Comparison of ENCODE assay signal across 3 fruit fly cellular contexts in the genomic region with DNA sequence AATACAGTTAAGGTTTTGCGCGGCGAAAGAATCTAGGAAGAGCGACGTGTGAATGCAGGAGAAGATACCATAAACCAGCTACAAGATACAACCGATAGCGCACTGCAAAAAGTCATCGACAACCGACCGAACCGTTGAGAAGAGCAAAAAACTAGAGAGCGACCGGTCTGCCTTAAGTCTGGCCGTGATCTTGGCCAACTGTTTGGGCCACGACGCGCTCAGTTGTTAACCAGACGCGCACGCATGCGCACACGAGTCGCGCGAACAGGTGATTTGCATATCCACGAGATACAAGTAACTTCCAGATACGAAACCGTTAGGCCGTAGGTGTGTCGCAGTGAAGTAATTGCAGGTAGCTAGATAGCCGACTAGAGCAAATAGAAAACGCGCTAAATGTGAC.
A peak's percentile ranks its signal among the peaks of the same experiment; 100 is the strongest.
TF ChIP-seq lines count a peak whose summit lies in the region.

No protein-coding gene starts in this region.

- TF ChIP-seq CTCF in whole organism, embryonic (GFP tag; optimal IDR thresholded peaks at IDR 0.05; lab: Kevin White, UChicago): no peak

TF ChIP-seq in whole organism, embryonic, 481 proteins besides CTCF, POLR2A, EP300 and RAD21 (continues in another document):
- TF ChIP-seq CG16815 (GFP tag; optimal IDR thresholded peaks at IDR 0.05; lab: Kevin White, UChicago) (no peak), CG10431 (GFP tag; optimal IDR thresholded peaks at IDR 0.05; lab: Kevin White, UChicago) (no peak), Hr3 (GFP tag; optimal IDR thresholded peaks at IDR 0.05; lab: Kevin White, UChicago) (no peak), Hr39 (optimal IDR thresholded peaks at IDR 0.05; lab: Kevin White, UChicago) (peak; percentile 98), tin (GFP tag; optimal IDR thresholded peaks at IDR 0.05; lab: Kevin White, UChicago) (no peak), CG9876 (GFP tag; optimal IDR thresholded peaks at IDR 0.05; lab: Kevin White, UChicago) (no peak), CG32532 (GFP tag; IDR thresholded peaks at IDR 0.05; lab: Robert Waterston, UW) (no peak), pan (optimal IDR thresholded peaks at IDR 0.05; lab: Kevin White, UChicago) (no peak), pan (GFP tag; optimal IDR thresholded peaks at IDR 0.05 in 1 of 2, IDR thresholded peaks at IDR 0.05 in 1 of 2) (peak in 1 of 2 experiments; percentile 31), kay (GFP tag; optimal IDR thresholded peaks at IDR 0.05; lab: Kevin White, UChicago) (no peak), Blimp-1 (GFP tag; optimal IDR thresholded peaks at IDR 0.05; lab: Kevin White, UChicago) (peak; percentile 42), Doc2 (GFP tag; IDR thresholded peaks at IDR 0.05; lab: Robert Waterston, UW) (no peak), cwo (GFP tag; optimal IDR thresholded peaks at IDR 0.05; lab: Kevin White, UChicago) (peak; percentile 8), sug (tag; optimal IDR thresholded peaks at IDR 0.05; lab: Kevin White, UChicago) (no peak), wek (GFP tag; optimal IDR thresholded peaks at IDR 0.05; lab: Kevin White, UChicago) (no peak), ci (GFP tag; IDR thresholded peaks at IDR 0.05; lab: Robert Waterston, UW) (peak; percentile 52; the same call in 2 of the 3 replicates), chinmo (GFP tag; IDR thresholded peaks at IDR 0.05; lab: Robert Waterston, UW; ENCODE audit: partially characterized antibody) (0 out of 4 replicates have a peak, but pooled peaks have one; percentile 28), jing (GFP tag; optimal IDR thresholded peaks at IDR 0.05; lab: Kevin White, UChicago) (no peak), Trl (optimal IDR thresholded peaks at IDR 0.05; lab: Kevin White, UChicago) (peak; percentile 13 to 14), Trl (GFP tag; optimal IDR thresholded peaks at IDR 0.05; lab: Kevin White, UChicago) (no peak), Mes4 (GFP tag; optimal IDR thresholded peaks at IDR 0.05; lab: Kevin White, UChicago) (no peak), h (optimal IDR thresholded peaks at IDR 0.05; lab: Kevin White, UChicago) (no peak), Dref (GFP tag; IDR thresholded peaks at IDR 0.05; lab: Robert Waterston, UW) (0 out of 2 replicates have a peak, but pooled peaks have one; percentile 24), jigr1 (GFP tag; IDR thresholded peaks at IDR 0.05; lab: Robert Waterston, UW) (no peak), CG4730 (GFP tag; IDR thresholded peaks at IDR 0.05; lab: Robert Waterston, UW) (no peak), CG5953 (GFP tag; IDR thresholded peaks at IDR 0.05; lab: Robert Waterston, UW) (no peak), vvl (GFP tag; IDR thresholded peaks at IDR 0.05; lab: Robert Waterston, UW) (peak; percentile 68), gsb (GFP tag; IDR thresholded peaks at IDR 0.05; lab: Robert Waterston, UW) (no peak), Dip2 (GFP tag; IDR thresholded peaks at IDR 0.05; lab: Robert Waterston, UW) (no peak)

TF ChIP-seq in whole organism, prepupa, 60 proteins besides CTCF, POLR2A, EP300 and RAD21:
- no peak for TF ChIP-seq CG9139 (GFP tag; optimal IDR thresholded peaks at IDR 0.05; lab: Kevin White, UChicago)
- TF ChIP-seq dsx (GFP tag; optimal IDR thresholded peaks at IDR 0.05; lab: Kevin White, UChicago; ENCODE audit: poor library complexity, severe bottlenecking): no peak
- TF ChIP-seq ss (GFP tag; optimal IDR thresholded peaks at IDR 0.05; lab: Kevin White, UChicago): peak in 1 of 2 experiments; percentile 66
- peak; percentile 38; the same call in 1 of the 3 replicates for TF ChIP-seq eg (GFP tag; IDR thresholded peaks at IDR 0.05; lab: Robert Waterston, UW)
- TF ChIP-seq CG8119 (GFP tag; IDR thresholded peaks at IDR 0.05; lab: Robert Waterston, UW): 0 out of 3 replicates have a peak, but pooled peaks have one; percentile 21
- no peak for TF ChIP-seq CG4318 (GFP tag; optimal IDR thresholded peaks at IDR 0.05; lab: Kevin White, UChicago)
- no peak for TF ChIP-seq Eip93F (GFP tag; optimal IDR thresholded peaks at IDR 0.05; lab: Kevin White, UChicago)
- peak; percentile 55 for TF ChIP-seq Eip78C (GFP tag; lab: Kevin White, UChicago)
- TF ChIP-seq CG6163 (GFP tag; IDR thresholded peaks at IDR 0.05; lab: Robert Waterston, UW): no peak

TF ChIP-seq in whole organism, pupa, 21 proteins besides CTCF, POLR2A, EP300 and RAD21:
- no peak for TF ChIP-seq CG9948 (tag; optimal IDR thresholded peaks at IDR 0.05; lab: Kevin White, UChicago)
- TF ChIP-seq CG4496 (GFP tag; IDR thresholded peaks at IDR 0.05; lab: Robert Waterston, UW): 0 out of 3 replicates have a peak, but pooled peaks have one; percentile 44
- TF ChIP-seq EcR (GFP tag; optimal IDR thresholded peaks at IDR 0.05; lab: Kevin White, UChicago): peak; percentile 63
- TF ChIP-seq fd96Ca (GFP tag; IDR thresholded peaks at IDR 0.05; lab: Robert Waterston, UW): no peak
- no peak for TF ChIP-seq CG14655 (GFP tag; optimal IDR thresholded peaks at IDR 0.05; lab: Kevin White, UChicago)
- TF ChIP-seq Pif1B (GFP tag; optimal IDR thresholded peaks at IDR 0.05; lab: Kevin White, UChicago): no peak
- no peak for TF ChIP-seq CG8301 (tag; optimal IDR thresholded peaks at IDR 0.05; lab: Kevin White, UChicago)
- no peak for TF ChIP-seq Ets98B (GFP tag; IDR thresholded peaks at IDR 0.05; lab: Robert Waterston, UW)
- peak; percentile 44 for TF ChIP-seq CG13204 (GFP tag; optimal IDR thresholded peaks at IDR 0.05; lab: Kevin White, UChicago)
